Worm (Caenorhabditis elegans) whole organism, mixed stage, embryonic: ENCODE measurements around the gene txt-6.

Experiments
- elt-3 ChIP-seq: fragments of 150-350 bp; optimal IDR thresholded peaks from 2 replicates; lab custom pipeline; 2014; ENCODE audit warnings: missing biosample characterization, missing genetic modification characterization
- lin-32 ChIP-seq: fragments of 200-800 bp; sonication (Bioruptor generic); optimal IDR thresholded peaks from 2 replicates; lab custom pipeline; 2018; ENCODE audit warnings: mild to moderate bottlenecking, missing genetic modification characterization, missing compliant biosample characterization
- nhr-12 ChIP-seq: fragments of 150-350 bp; optimal IDR thresholded peaks from 2 replicates; lab custom pipeline; 2014; ENCODE audit warnings: missing biosample characterization, missing genetic modification characterization
- pha-4 ChIP-seq: fragments of 150-350 bp; optimal IDR thresholded peaks from 2 replicates; lab custom pipeline; 2018; ENCODE audit warnings: missing biosample characterization, missing genetic modification reagents, missing genetic modification characterization

DNA sequence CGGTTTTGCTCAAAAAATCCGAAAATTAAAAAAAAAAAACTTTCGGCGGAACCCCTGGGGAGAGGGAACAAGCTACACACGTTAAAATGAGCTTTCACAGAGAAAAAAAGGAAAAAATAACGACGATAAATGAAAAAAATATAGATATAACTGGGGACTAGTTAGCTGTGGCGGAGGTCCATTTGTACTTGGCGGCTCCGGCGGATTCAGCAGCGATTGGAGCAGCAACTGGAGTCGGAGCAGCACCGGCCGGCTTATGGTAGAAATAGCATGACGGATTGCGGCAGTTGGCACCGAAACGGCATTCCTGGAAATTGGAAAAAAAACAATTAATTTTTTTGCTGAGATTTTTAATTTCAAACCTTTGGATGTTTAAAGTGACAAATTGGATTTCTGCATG lies 44.2 kb downstream of the txt-6 start:
- no peak for TF ChIP-seq elt-3 (tag; lab: Kevin White, UChicago)
- TF ChIP-seq lin-32 (GFP tag; lab: Kevin White, UChicago), result no peak
- TF ChIP-seq nhr-12 (tag; lab: Kevin White, UChicago), result no peak
- TF ChIP-seq pha-4 (tag; lab: Kevin White, UChicago), result no peak
